Worm (Caenorhabditis elegans): ENCODE data around the gene F49E12.7.

ce11 chrII:8404748-8405147 is 8.8 kb upstream of the F49E12.7 start, which contains the start of gene skpo-1:
- TF ChIP-seq ama-1 (optimal IDR thresholded peaks at IDR 0.05) (no peak), flt-1 (GFP tag; IDR thresholded peaks at IDR 0.05) (no peak), ceh-13 (GFP tag; optimal IDR thresholded peaks at IDR 0.05) (no peak), hnd-1 (tag; optimal IDR thresholded peaks at IDR 0.05) (no peak), pes-1 (GFP tag; IDR thresholded peaks at IDR 0.05) (no peak), F13C5.2 (tag; optimal IDR thresholded peaks at IDR 0.05) (no peak), sea-1 (GFP tag; conservative IDR thresholded peaks at IDR 0.05) (no peak), tra-4 (tag; optimal IDR thresholded peaks at IDR 0.05) (no peak), scrt-1 (GFP tag; IDR thresholded peaks at IDR 0.05) (no peak), hmbx-1 (tag; optimal IDR thresholded peaks at IDR 0.05) (no peak), tbx-11 (GFP tag; IDR thresholded peaks at IDR 0.05) (no peak), ets-7 (tag; optimal IDR thresholded peaks at IDR 0.05) (no peak), B0310.2 (tag; optimal IDR thresholded peaks at IDR 0.05) (no peak)

Data from whole organism, early embryonic.